Worm (Caenorhabditis elegans): ENCODE results near the gene lon-2.
A peak's percentile ranks its signal among the peaks of the same experiment; 100 is the strongest.

DNA sequence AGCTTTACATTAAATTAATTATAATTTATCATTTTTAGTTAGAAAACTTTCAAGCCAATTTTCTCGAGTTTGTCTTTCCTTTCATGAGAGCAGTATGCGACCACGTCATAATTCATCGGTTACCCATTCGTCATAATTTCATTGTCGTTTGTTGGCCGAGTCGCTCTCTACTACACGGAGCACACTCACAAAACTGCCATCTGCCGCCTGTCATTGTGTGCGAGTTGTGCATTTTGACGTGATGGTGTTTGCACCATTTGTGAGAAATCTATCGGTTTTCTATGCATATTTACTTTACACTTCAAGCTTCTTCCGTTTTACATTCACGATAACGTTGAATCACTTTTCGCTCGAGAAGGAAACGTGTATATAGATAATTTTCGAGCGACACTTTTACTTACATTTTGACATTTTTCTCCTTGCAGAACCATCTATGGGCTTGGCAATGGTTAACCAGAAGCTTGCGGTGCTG is 42.1 kb downstream of the lon-2 start, which contains the start of gene dhhc-10:
- TF ChIP-seq him-1 (tag; optimal IDR thresholded peaks at IDR 0.05) (no peak), dao-5 (tag; optimal IDR thresholded peaks at IDR 0.05) (no peak), W03F9.2 (tag; optimal IDR thresholded peaks at IDR 0.05) (peak; percentile 11)

Data from whole organism, L4/young adult.